Worm (Caenorhabditis elegans): Measurements from ENCODE around the gene C55A6.12.

DNA sequence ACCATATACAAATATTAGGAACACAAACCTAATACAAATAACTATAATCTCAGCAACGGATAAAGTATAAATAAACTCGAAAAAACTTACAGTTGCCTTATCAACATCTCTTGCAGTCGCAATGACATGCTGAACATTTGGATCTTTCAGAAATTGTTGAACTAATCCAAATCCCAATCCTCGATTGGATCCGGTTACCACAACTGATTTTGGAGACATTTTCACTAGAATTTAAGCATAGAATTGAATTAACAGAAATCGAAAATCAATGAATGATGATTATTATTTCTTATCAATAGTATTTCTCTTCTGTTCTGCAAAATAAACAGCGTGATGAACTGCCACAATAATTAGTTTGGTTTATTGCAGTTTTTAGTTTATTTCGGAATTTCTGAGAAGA, 17.3 kb upstream of the C55A6.12 start, which contains the start of the genes C55A6.11 and C55A6.7:
- TF ChIP-seq zag-1 (tag; optimal IDR thresholded peaks at IDR 0.05) (no peak), nhr-77 (tag; optimal IDR thresholded peaks at IDR 0.05) (no peak), fos-1 (tag; optimal IDR thresholded peaks at IDR 0.05) (no peak), blmp-1 (tag; optimal IDR thresholded peaks at IDR 0.05; ENCODE audit: insufficient read depth) (no peak), ceh-16 (tag; optimal IDR thresholded peaks at IDR 0.05) (no peak), mab-5 (tag; optimal IDR thresholded peaks at IDR 0.05) (no peak), nhr-11 (tag; optimal IDR thresholded peaks at IDR 0.05) (no peak), gmeb-1 (tag; optimal IDR thresholded peaks at IDR 0.05) (no peak)

Measured in whole organism, L2 larva.